Fruit fly (Drosophila melanogaster): ENCODE results near the gene hng3.

- TF ChIP-seq NFAT (GFP tag; IDR thresholded peaks at IDR 0.05) (no peak), Vsx1 (GFP tag; optimal IDR thresholded peaks at IDR 0.05) (no peak), gfzf (GFP tag; optimal IDR thresholded peaks at IDR 0.05) (no peak), CG31441 (GFP tag; IDR thresholded peaks at IDR 0.05) (no peak), bsh (GFP tag; optimal IDR thresholded peaks at IDR 0.05) (no peak), CG10431 (GFP tag; optimal IDR thresholded peaks at IDR 0.05) (no peak)
Observed at dm6 chr3L:747008-747407, 8.3 kb downstream of the hng3 start.

Measured in whole organism, embryonic.